Worm (Caenorhabditis elegans): ENCODE data around the gene Y49G5B.1.

DNA sequence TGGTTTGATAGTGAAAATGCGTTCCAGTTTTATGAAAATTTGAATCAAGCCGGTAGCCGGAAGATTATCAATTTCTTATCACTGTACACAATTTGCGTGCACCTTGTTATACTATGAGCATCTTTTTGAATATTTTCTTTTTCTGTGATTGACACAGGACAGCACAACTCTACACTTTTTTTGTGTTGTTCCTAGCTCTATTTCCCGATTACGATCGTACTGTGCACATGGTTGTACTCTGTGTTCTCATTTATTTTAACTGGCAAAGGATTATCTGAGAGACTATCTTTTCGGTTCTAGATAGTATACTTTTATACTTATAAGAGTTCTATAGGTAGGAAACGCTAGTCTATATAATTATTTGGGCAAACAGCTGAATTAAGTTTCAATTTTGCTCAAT, 48.9 kb downstream of the Y49G5B.1 start:
- TF ChIP-seq sup-37 (GFP tag; optimal IDR thresholded peaks at IDR 0.05) (no peak), hpl-2 (GFP tag; optimal IDR thresholded peaks at IDR 0.05) (no peak), fkh-8 (tag; optimal IDR thresholded peaks at IDR 0.05) (no peak), ceh-82 (tag; optimal IDR thresholded peaks at IDR 0.05) (no peak), fkh-10 (GFP tag; optimal IDR thresholded peaks at IDR 0.05) (no peak), ces-1 (GFP tag; optimal IDR thresholded peaks at IDR 0.05) (no peak), lsy-2 (tag; optimal IDR thresholded peaks at IDR 0.05) (no peak), nhr-237 (tag; optimal IDR thresholded peaks at IDR 0.05) (no peak), snpc-4 (tag; optimal IDR thresholded peaks at IDR 0.05) (no peak), ztf-11 (tag; optimal IDR thresholded peaks at IDR 0.05) (no peak), elt-3 (tag; optimal IDR thresholded peaks at IDR 0.05) (no peak)
